Worm (Caenorhabditis elegans) whole organism, L1 larva: ENCODE measurements around the gene nas-15.
A peak's percentile ranks its signal among the peaks of the same experiment; 100 is the strongest.

ENCODE experiments used
- C34B4.2 ChIP-seq: sonication (generic microtip); optimal IDR thresholded peaks from 2 replicates; lab custom pipeline; 2017; ENCODE audit warnings: mild to moderate bottlenecking, missing genetic modification characterization, missing compliant biosample characterization
- Y116A8C.19 ChIP-seq: sonication (generic microtip); optimal IDR thresholded peaks from 2 replicates; lab custom pipeline; 2016; ENCODE audit warnings: missing compliant biosample characterization, missing genetic modification characterization, borderline replicate concordance
- aha-1 ChIP-seq: fragments of 150-350 bp; optimal IDR thresholded peaks from 2 replicates; lab custom pipeline; 2014; ENCODE audit warnings: missing biosample characterization, missing genetic modification characterization
- alr-1 ChIP-seq: fragments of 200-800 bp; sonication (Bioruptor generic); optimal IDR thresholded peaks from 2 replicates; lab custom pipeline; 2018; ENCODE audit warnings: borderline replicate concordance, mild to moderate bottlenecking, missing genetic modification characterization, missing compliant biosample characterization
- ama-1 ChIP-seq: fragments of 150-350 bp; optimal IDR thresholded peaks from 2 replicates; lab custom pipeline; 2014
- blmp-1 ChIP-seq: fragments of 150-350 bp; optimal IDR thresholded peaks from 2 replicates; lab custom pipeline; 2014; ENCODE audit warnings: missing biosample characterization, missing genetic modification characterization
- ceh-82 ChIP-seq, 3 experiments: fragments of 150-350 bp in 1 of 3; sonication (generic microtip) in 2 of 3; optimal IDR thresholded peaks; 2 replicates each; lab custom pipeline; 2014 to 2017; ENCODE audit warnings: missing biosample characterization in 3 of 3, missing genetic modification characterization in 3 of 3
- ces-1 ChIP-seq: fragments of 150-350 bp; optimal IDR thresholded peaks from 2 replicates; lab custom pipeline; 2014; ENCODE audit warnings: missing biosample characterization, missing genetic modification reagents, missing genetic modification characterization
- dsc-1 ChIP-seq: sonication (generic microtip); optimal IDR thresholded peaks from 2 replicates; lab custom pipeline; 2016; ENCODE audit warnings: mild to moderate bottlenecking, missing genetic modification characterization, missing compliant biosample characterization
- efl-3 ChIP-seq: fragments of 200-800 bp; sonication (Bioruptor generic); optimal IDR thresholded peaks from 2 replicates; lab custom pipeline; 2018; ENCODE audit warnings: mild to moderate bottlenecking, missing genetic modification characterization, missing compliant biosample characterization
- elt-3 ChIP-seq, 6 experiments: fragments of 150-350 bp in 1 of 6; sonication (generic microtip); optimal IDR thresholded peaks; 2 replicates each; lab custom pipeline; 2017 to 2018; ENCODE audit warnings: missing biosample characterization in 6 of 6, missing genetic modification characterization in 6 of 6, inconsistent platforms in 1 of 6
- fkh-4 ChIP-seq: sonication (generic microtip); optimal IDR thresholded peaks from 2 replicates; lab custom pipeline; 2016; ENCODE audit warnings: missing compliant biosample characterization, missing genetic modification characterization, borderline replicate concordance
- fkh-8 ChIP-seq: sonication (generic microtip); optimal IDR thresholded peaks from 2 replicates; lab custom pipeline; 2016; ENCODE audit warnings: mild to moderate bottlenecking, missing genetic modification characterization, missing compliant biosample characterization
- fos-1 ChIP-seq: fragments of 150-350 bp; optimal IDR thresholded peaks from 2 replicates; lab custom pipeline; 2014; ENCODE audit warnings: missing biosample characterization, missing genetic modification characterization
- grh-1 ChIP-seq: fragments of 200-800 bp; sonication (Bioruptor generic); IDR thresholded peaks from 2 replicates; pipeline ENCODE4 v1.3.6; 2022; ENCODE audit warnings: missing genetic modification reagents, missing genetic modification characterization, missing compliant biosample characterization
- irx-1 ChIP-seq: sonication (generic microtip); optimal IDR thresholded peaks from 2 replicates; lab custom pipeline; 2016; ENCODE audit warnings: missing genetic modification characterization, missing compliant biosample characterization
- isw-1 ChIP-seq: fragments of 200-800 bp; sonication (Bioruptor generic); IDR thresholded peaks from 2 replicates; pipeline ENCODE4 v1.3.6; 2022; ENCODE audit warnings: missing genetic modification characterization, missing compliant biosample characterization
- lin-13 ChIP-seq: fragments of 150-350 bp; optimal IDR thresholded peaks from 2 replicates; lab custom pipeline; 2014; ENCODE audit warnings: missing biosample characterization, missing genetic modification reagents, missing genetic modification characterization
- lin-35 ChIP-seq, 2 experiments: fragments of 150-350 bp; optimal IDR thresholded peaks; 2 replicates each; lab custom pipeline; 2014; ENCODE audit warnings: missing biosample characterization in 2 of 2, missing genetic modification characterization in 2 of 2, missing genetic modification reagents in 2 of 2
- lin-39 ChIP-seq: fragments of 150-350 bp; optimal IDR thresholded peaks from 2 replicates; lab custom pipeline; 2014; ENCODE audit warnings: missing biosample characterization, missing genetic modification reagents, missing genetic modification characterization
- lir-3 ChIP-seq: sonication (generic microtip); optimal IDR thresholded peaks from 2 replicates; lab custom pipeline; 2016; ENCODE audit warnings: mild to moderate bottlenecking, missing genetic modification characterization, moderate library complexity, missing compliant biosample characterization; ENCODE audit not compliant: poor library complexity
- lsy-2 ChIP-seq, 2 experiments: fragments of 150-350 bp; optimal IDR thresholded peaks; 2 replicates each; lab custom pipeline; 2014; ENCODE audit warnings: missing biosample characterization in 2 of 2, missing genetic modification characterization in 2 of 2
- mep-1 ChIP-seq: fragments of 150-350 bp; optimal IDR thresholded peaks from 2 replicates; lab custom pipeline; 2014; ENCODE audit warnings: missing biosample characterization, missing genetic modification characterization
- nhr-11 ChIP-seq: fragments of 150-350 bp; optimal IDR thresholded peaks from 2 replicates; lab custom pipeline; 2014; ENCODE audit warnings: missing biosample characterization, missing genetic modification characterization
- nhr-12 ChIP-seq: sonication (generic microtip); optimal IDR thresholded peaks from 2 replicates; lab custom pipeline; 2017; ENCODE audit warnings: missing biosample characterization, missing genetic modification characterization
- nhr-19 ChIP-seq: fragments of 200-800 bp; sonication (Bioruptor generic); conservative IDR thresholded peaks from 2 replicates; pipeline ENCODE4 v1.3.6; 2022; ENCODE audit warnings: missing genetic modification characterization, missing compliant biosample characterization
- nhr-237 ChIP-seq: fragments of 150-350 bp; optimal IDR thresholded peaks from 2 replicates; lab custom pipeline; 2014; ENCODE audit warnings: missing biosample characterization, missing genetic modification characterization
- nhr-47 ChIP-seq: sonication (generic microtip); optimal IDR thresholded peaks from 2 replicates; lab custom pipeline; 2016; ENCODE audit warnings: mild to moderate bottlenecking, missing genetic modification characterization, moderate library complexity, missing compliant biosample characterization
- nhr-76 ChIP-seq: sonication (generic microtip); optimal IDR thresholded peaks from 2 replicates; lab custom pipeline; 2017; ENCODE audit warnings: missing biosample characterization, missing genetic modification characterization
- nhr-77 ChIP-seq: fragments of 150-350 bp; optimal IDR thresholded peaks from 2 replicates; lab custom pipeline; 2014; ENCODE audit warnings: missing biosample characterization, missing genetic modification characterization
- nhr-85 ChIP-seq: sonication (generic microtip); peaks from one replicate; lab custom pipeline; 2016; ENCODE audit warnings: missing genetic modification characterization, inconsistent platforms, missing compliant biosample characterization
- nhr-90 ChIP-seq: sonication (generic microtip); optimal IDR thresholded peaks from 2 replicates; lab custom pipeline; 2016; ENCODE audit warnings: mild to moderate bottlenecking, missing genetic modification characterization, missing compliant biosample characterization; ENCODE audit not compliant: poor library complexity
- pag-3 ChIP-seq: sonication (generic microtip); optimal IDR thresholded peaks from 2 replicates; lab custom pipeline; 2017; ENCODE audit warnings: missing genetic modification characterization, mild to moderate bottlenecking, missing compliant biosample characterization, antibody characterized with exemption, borderline replicate concordance; ENCODE audit not compliant: insufficient read depth
- pax-3 ChIP-seq: fragments of 200-800 bp; sonication (Bioruptor generic); optimal IDR thresholded peaks from 2 replicates; lab custom pipeline; 2018; ENCODE audit warnings: mild to moderate bottlenecking, missing genetic modification characterization, moderate library complexity, missing compliant biosample characterization
- rnt-1 ChIP-seq: sonication (generic microtip); optimal IDR thresholded peaks from 2 replicates; lab custom pipeline; 2016; ENCODE audit warnings: mild to moderate bottlenecking, missing genetic modification characterization, moderate library complexity, missing compliant biosample characterization
- snpc-4 ChIP-seq: fragments of 150-350 bp; optimal IDR thresholded peaks from 2 replicates; lab custom pipeline; 2014; ENCODE audit warnings: missing biosample characterization, missing genetic modification characterization
- snu-23 ChIP-seq: sonication (generic microtip); optimal IDR thresholded peaks from 2 replicates; lab custom pipeline; 2016; ENCODE audit warnings: missing genetic modification characterization, missing compliant biosample characterization
- sox-4 ChIP-seq: sonication (generic microtip); optimal IDR thresholded peaks from 2 replicates; lab custom pipeline; 2016; ENCODE audit warnings: missing genetic modification characterization, missing compliant biosample characterization
- sptf-1 ChIP-seq: fragments of 150-350 bp; optimal IDR thresholded peaks from 2 replicates; lab custom pipeline; 2014; ENCODE audit warnings: missing biosample characterization, missing genetic modification characterization
- tbx-2 ChIP-seq: sonication (generic microtip); optimal IDR thresholded peaks from 2 replicates; lab custom pipeline; 2016; ENCODE audit warnings: missing genetic modification characterization, missing compliant biosample characterization
- unc-130 ChIP-seq: fragments of 150-350 bp; optimal IDR thresholded peaks from 2 replicates; lab custom pipeline; 2017; ENCODE audit warnings: missing biosample characterization, missing genetic modification characterization, inconsistent platforms
- unc-30 ChIP-seq: sonication (generic microtip); optimal IDR thresholded peaks from 2 replicates; lab custom pipeline; 2017; ENCODE audit warnings: missing biosample characterization, missing genetic modification characterization
- unc-62 ChIP-seq: fragments of 150-350 bp; optimal IDR thresholded peaks from 2 replicates; lab custom pipeline; 2014; ENCODE audit warnings: missing biosample characterization, missing genetic modification reagents, missing genetic modification characterization
- unc-86 ChIP-seq: sonication (generic microtip); optimal IDR thresholded peaks from 2 replicates; lab custom pipeline; 2016; ENCODE audit warnings: missing genetic modification characterization, missing compliant biosample characterization
- unc-98 ChIP-seq: fragments of 200-800 bp; sonication (Bioruptor generic); IDR thresholded peaks from 2 replicates; pipeline ENCODE4 v1.3.6; 2022; ENCODE audit warnings: missing genetic modification characterization, missing compliant biosample characterization
- zag-1 ChIP-seq: fragments of 150-350 bp; optimal IDR thresholded peaks from 2 replicates; lab custom pipeline; 2014; ENCODE audit warnings: missing biosample characterization, missing genetic modification characterization
- zip-4 ChIP-seq: fragments of 200-800 bp; sonication (Bioruptor generic); optimal IDR thresholded peaks from 2 replicates; lab custom pipeline; 2018; ENCODE audit warnings: mild to moderate bottlenecking, missing genetic modification characterization, moderate library complexity, missing compliant biosample characterization
- ztf-4 ChIP-seq: fragments of 150-350 bp; optimal IDR thresholded peaks from 2 replicates; lab custom pipeline; 2014; ENCODE audit warnings: missing biosample characterization, missing genetic modification characterization

nas-15 gene

ce11 chrX:768061-768646 is 9.4 kb upstream of the nas-15 start, which contains the start of the genes trap-2 and ile-2 (continued):
- TF ChIP-seq snpc-4 (tag; lab: Kevin White, UChicago), result peak; percentile 79
- peak; percentile 67 for TF ChIP-seq irx-1 (tag; lab: Kevin White, UChicago)
- TF ChIP-seq lsy-2 (tag; optimal IDR thresholded peaks at IDR 0.05; lab: Kevin White, UChicago), result peak; percentile 97 to 98
- no peak for TF ChIP-seq ces-1 (GFP tag; lab: Kevin White, UChicago)
- TF ChIP-seq pag-3 (tag; lab: Kevin White, UChicago), result no peak
- no peak for TF ChIP-seq Y116A8C.19 (tag; lab: Kevin White, UChicago)
- peak; percentile 65 for TF ChIP-seq fos-1 (tag; lab: Kevin White, UChicago)
- TF ChIP-seq sox-4 (tag; lab: Kevin White, UChicago), result peak; percentile 46
- TF ChIP-seq sptf-1 (tag; lab: Kevin White, UChicago), result no peak
- peak; percentile 60 for TF ChIP-seq lir-3 (tag; lab: Kevin White, UChicago)
- peak; percentile 18 for TF ChIP-seq pax-3
- TF ChIP-seq zip-4 (GFP tag; lab: Kevin White, UChicago), result peak; percentile 14
- TF ChIP-seq ztf-4 (tag; lab: Kevin White, UChicago), result peak; percentile 70
- no peak for TF ChIP-seq nhr-76 (tag; lab: Kevin White, UChicago)
- peak; percentile 88 for TF ChIP-seq tbx-2 (tag; lab: Kevin White, UChicago)
- no peak for TF ChIP-seq efl-3 (GFP tag; lab: Kevin White, UChicago)
- no peak for TF ChIP-seq zag-1 (tag; lab: Kevin White, UChicago)
- TF ChIP-seq nhr-90 (tag; lab: Kevin White, UChicago), result peak; percentile 92
- peak; percentile 93 for TF ChIP-seq nhr-85 (tag; lab: Kevin White, UChicago)
- peak; percentile 94 for TF ChIP-seq blmp-1 (tag; lab: Kevin White, UChicago)
- no peak for TF ChIP-seq fkh-4 (tag; lab: Kevin White, UChicago)
- TF ChIP-seq nhr-47 (tag; lab: Kevin White, UChicago), result peak; percentile 93
- no peak for TF ChIP-seq alr-1 (tag; lab: Kevin White, UChicago)
- TF ChIP-seq unc-62 (GFP tag; lab: Kevin White, UChicago), result no peak
- peak; percentile 91 for TF ChIP-seq nhr-77 (tag; lab: Kevin White, UChicago)
- peak; percentile 93 for TF ChIP-seq fkh-8 (tag; lab: Kevin White, UChicago)
- no peak for TF ChIP-seq nhr-12 (tag; lab: Kevin White, UChicago)
- peak; percentile 71 for TF ChIP-seq grh-1 (GFP tag; lab: Robert Waterston, UW)
- TF ChIP-seq dsc-1 (tag; lab: Kevin White, UChicago), result peak; percentile 55
- TF ChIP-seq unc-98, result no peak
- peak; percentile 85 for TF ChIP-seq lin-13 (GFP tag; lab: Kevin White, UChicago)
- peak; percentile 88 for TF ChIP-seq unc-130 (tag; lab: Kevin White, UChicago)
- no peak for TF ChIP-seq C34B4.2 (tag; lab: Kevin White, UChicago)
- TF ChIP-seq unc-86 (tag; lab: Kevin White, UChicago), result peak; percentile 83
- TF ChIP-seq isw-1 (GFP tag; lab: Robert Waterston, UW), result peak; percentile 75
- TF ChIP-seq unc-30, result no peak
- peak; percentile 93 for TF ChIP-seq rnt-1 (tag; lab: Kevin White, UChicago)
- TF ChIP-seq lin-39 (tag; lab: Kevin White, UChicago), result peak; percentile 64
- peak; percentile 84 to 96 (median 84) for TF ChIP-seq ceh-82 (tag; optimal IDR thresholded peaks at IDR 0.05; lab: Kevin White, UChicago)
- TF ChIP-seq nhr-237 (tag; lab: Kevin White, UChicago), result peak; percentile 70
- TF ChIP-seq aha-1 (tag; lab: Kevin White, UChicago), result no peak
- TF ChIP-seq snu-23, result peak; percentile 94
- TF ChIP-seq ama-1 (lab: Kevin White, UChicago), result no peak
- TF ChIP-seq elt-3 (tag; optimal IDR thresholded peaks at IDR 0.05; lab: Kevin White, UChicago), result peak in 3 of 6 experiments; percentile 79 to 85 (median 80)
- TF ChIP-seq nhr-11, result peak; percentile 39
- peak; percentile 85 to 88 for TF ChIP-seq lin-35 (GFP tag; optimal IDR thresholded peaks at IDR 0.05; lab: Kevin White, UChicago)
- peak; percentile 90 for TF ChIP-seq nhr-19 (GFP tag; lab: Robert Waterston, UW)
- TF ChIP-seq mep-1 (tag; lab: Kevin White, UChicago), result peak; percentile 87
